Fruit fly (Drosophila melanogaster) whole organism, pupa: ENCODE measurements around the gene CG42238.

Experiments
- CG10348 ChIP-seq: fragments of 200-800 bp; sonication (Bioruptor generic); IDR thresholded peaks from 2 replicates; pipeline ENCODE4 v1.3.6; 2022; ENCODE audit warnings: missing biosample characterization, missing genetic modification characterization
- CG12605 ChIP-seq: fragments of 200-800 bp; sonication (Bioruptor generic); IDR thresholded peaks from 2 replicates; pipeline ENCODE4 v1.3.6; 2022; ENCODE audit warnings: missing biosample characterization, missing genetic modification characterization
- CG13204 ChIP-seq: fragments of 200-800 bp; sonication (Bioruptor generic); optimal IDR thresholded peaks from 2 replicates; lab custom pipeline; 2018; ENCODE audit warnings: missing biosample characterization, mild to moderate bottlenecking, missing genetic modification characterization, moderate library complexity
- CG14655 ChIP-seq: fragments of 200-800 bp; sonication (Bioruptor generic); optimal IDR thresholded peaks from 3 replicates; lab custom pipeline; 2017; ENCODE audit warnings: mild to moderate bottlenecking, missing biosample characterization, missing genetic modification reagents, missing genetic modification characterization
- CG15710 ChIP-seq: fragments of 200-800 bp; sonication (Bioruptor generic); optimal IDR thresholded peaks from 2 replicates; lab custom pipeline; 2018; ENCODE audit warnings: missing biosample characterization, mild to moderate bottlenecking, missing genetic modification characterization, moderate library complexity
- CG17806 ChIP-seq: fragments of 200-800 bp; sonication (Bioruptor generic); optimal IDR thresholded peaks from 2 replicates; lab custom pipeline; 2018; ENCODE audit warnings: missing biosample characterization, mild to moderate bottlenecking, missing genetic modification characterization, moderate library complexity
- CG32121 ChIP-seq: fragments of 200-800 bp; sonication (Bioruptor generic); IDR thresholded peaks from 2 replicates; pipeline ENCODE4 v1.3.6; 2022; ENCODE audit warnings: missing biosample characterization, missing genetic modification characterization
- CG34367 ChIP-seq: fragments of 200-800 bp; sonication (Bioruptor generic); optimal IDR thresholded peaks from 2 replicates; lab custom pipeline; 2018; ENCODE audit warnings: missing biosample characterization, mild to moderate bottlenecking, missing genetic modification characterization
- CG4496 ChIP-seq: fragments of 200-800 bp; sonication (Bioruptor generic); IDR thresholded peaks from 3 replicates; pipeline ENCODE4 v1.3.6; 2022; ENCODE audit warnings: missing biosample characterization, missing genetic modification characterization
- CG8159 ChIP-seq: fragments of 200-800 bp; sonication (Bioruptor generic); optimal IDR thresholded peaks from 3 replicates; lab custom pipeline; 2018; ENCODE audit warnings: missing biosample characterization, mild to moderate bottlenecking, missing genetic modification characterization, moderate library complexity
- CG8301 ChIP-seq: fragments of 200-800 bp; sonication (Bioruptor generic); optimal IDR thresholded peaks from 2 replicates; lab custom pipeline; 2018; ENCODE audit warnings: missing biosample characterization, mild to moderate bottlenecking, missing genetic modification characterization
- CG9948 ChIP-seq: fragments of 200-800 bp; sonication (Bioruptor generic); optimal IDR thresholded peaks from 2 replicates; lab custom pipeline; 2018; ENCODE audit warnings: missing biosample characterization, mild to moderate bottlenecking, missing genetic modification characterization, moderate library complexity
- D1 ChIP-seq: fragments of 200-800 bp; sonication (Bioruptor generic); optimal IDR thresholded peaks from 2 replicates; lab custom pipeline; 2018; ENCODE audit warnings: missing biosample characterization, mild to moderate bottlenecking, missing genetic modification characterization, moderate library complexity
- EcR ChIP-seq: fragments of 200-800 bp; sonication (Bioruptor generic); optimal IDR thresholded peaks from 3 replicates; lab custom pipeline; 2019; ENCODE audit warnings: missing biosample characterization, missing genetic modification characterization, mild to moderate bottlenecking, moderate library complexity, missing genetic modification reagents
- Ets98B ChIP-seq: fragments of 200-800 bp; sonication (Bioruptor generic); IDR thresholded peaks from 2 replicates; pipeline ENCODE4 v1.3.6; 2022; ENCODE audit warnings: missing biosample characterization, missing genetic modification characterization
- Pif1A ChIP-seq: fragments of 200-800 bp; sonication (Bioruptor generic); optimal IDR thresholded peaks from 3 replicates; lab custom pipeline; 2016; ENCODE audit warnings: missing biosample characterization, missing genetic modification characterization
- Pif1B ChIP-seq: fragments of 200-800 bp; sonication (Bioruptor generic); optimal IDR thresholded peaks from 3 replicates; lab custom pipeline; 2016; ENCODE audit warnings: missing biosample characterization, missing genetic modification characterization
- Snoo ChIP-seq: fragments of 200-800 bp; sonication (Bioruptor generic); optimal IDR thresholded peaks from 3 replicates; lab custom pipeline; 2017; ENCODE audit warnings: missing biosample characterization, mild to moderate bottlenecking, missing genetic modification characterization, inconsistent platforms
- fd96Ca ChIP-seq: fragments of 200-800 bp; sonication (Bioruptor generic); IDR thresholded peaks from 3 replicates; pipeline ENCODE4 v1.3.6; 2022; ENCODE audit warnings: missing biosample characterization, missing genetic modification characterization
- gl ChIP-seq: fragments of 200-800 bp; sonication (Bioruptor generic); optimal IDR thresholded peaks from 2 replicates; lab custom pipeline; 2018; ENCODE audit warnings: missing biosample characterization, mild to moderate bottlenecking, missing genetic modification characterization
- rn ChIP-seq: fragments of 200-800 bp; sonication (Bioruptor generic); IDR thresholded peaks from 2 replicates; pipeline ENCODE4 v1.3.6; 2022; ENCODE audit warnings: missing biosample characterization, missing genetic modification characterization

CG42238 gene

DNA sequence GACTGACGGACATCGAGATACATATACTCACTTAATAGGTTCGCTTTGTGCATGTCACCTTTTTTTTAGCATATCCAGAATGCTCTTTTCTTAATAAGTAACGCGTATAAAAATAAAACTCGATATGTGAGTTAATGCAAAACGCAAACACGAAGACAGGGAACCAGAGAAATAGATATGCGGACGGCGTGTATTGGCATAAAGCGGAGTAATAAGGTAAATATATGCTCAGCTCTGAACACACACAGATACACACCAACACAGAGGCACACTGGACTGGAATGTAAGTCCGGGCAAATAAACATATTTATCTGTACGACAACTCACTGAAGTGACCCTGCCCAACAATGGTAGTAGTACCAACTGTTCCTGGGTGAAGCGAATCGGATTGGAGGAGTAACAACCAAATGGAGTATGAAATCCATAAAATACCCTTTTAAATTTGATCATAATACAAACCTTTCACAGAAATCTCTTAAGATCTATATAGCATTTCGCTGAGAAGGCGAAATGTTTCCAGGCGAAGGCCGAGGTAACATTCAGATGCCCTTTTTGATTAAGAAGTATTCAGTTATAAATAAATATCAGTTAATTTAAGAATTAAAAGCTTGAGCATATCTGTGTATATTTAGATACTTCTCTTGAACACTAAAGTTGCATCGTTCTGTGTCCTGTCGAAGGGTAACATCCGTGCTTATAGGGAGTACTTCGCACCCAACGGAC is 116.5 kb downstream of the CG42238 start:
- TF ChIP-seq CG10348 (GFP tag; lab: Robert Waterston, UW) = no peak
- TF ChIP-seq CG17806 = no peak
- peak; percentile 1 for TF ChIP-seq CG34367
- peak; percentile 31 for TF ChIP-seq CG15710 (tag; lab: Kevin White, UChicago)
- peak; percentile 41 for TF ChIP-seq Snoo (tag; lab: Kevin White, UChicago)
- TF ChIP-seq, all 21 proteins: peak for 3

dm6 chr2L:20934678-20935077 is 117.3 kb downstream of the CG42238 start:
- no peak for TF ChIP-seq Snoo (tag; lab: Kevin White, UChicago)
- TF ChIP-seq CG34367 = no peak
- TF ChIP-seq CG9948 (tag; lab: Kevin White, UChicago) = no peak
- no peak for TF ChIP-seq CG8159 (tag; lab: Kevin White, UChicago)

DNA sequence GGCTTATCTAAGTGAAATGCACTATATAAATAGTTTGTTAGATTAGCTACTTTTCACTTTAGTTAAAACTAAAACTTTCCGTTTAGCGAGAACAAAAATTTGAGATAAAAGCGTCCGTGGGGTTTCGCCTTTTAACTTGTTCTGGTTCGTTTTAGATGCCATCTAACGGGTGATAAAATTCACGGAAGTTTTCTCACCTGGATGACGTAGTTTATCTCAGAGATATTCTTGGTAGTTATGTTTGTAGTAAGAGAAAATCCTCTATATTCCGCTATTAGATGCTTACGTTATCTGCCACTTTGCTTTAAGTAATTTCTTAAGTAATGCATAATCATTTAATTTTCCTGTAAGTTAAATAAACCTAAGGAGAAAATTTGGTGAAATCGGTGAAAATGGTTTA is 118.0 kb downstream of the CG42238 start, which contains the start of gene CG9270:
Gene CG9270, minus strand, starts transcription at position 101 of the 400 bp plus-strand sequence.
- TF ChIP-seq gl (tag; lab: Kevin White, UChicago) (no peak), CG34367 (no peak), CG9948 (tag; lab: Kevin White, UChicago) (no peak), D1 (tag; lab: Kevin White, UChicago) (no peak), CG17806 (no peak), CG10348 (GFP tag; lab: Robert Waterston, UW) (no peak), CG8159 (tag; lab: Kevin White, UChicago) (no peak), CG8301 (tag; lab: Kevin White, UChicago) (no peak), Snoo (tag; lab: Kevin White, UChicago) (no peak), CG32121 (GFP tag; lab: Robert Waterston, UW) (no peak), CG14655 (GFP tag; lab: Kevin White, UChicago) (no peak), CG13204 (GFP tag; lab: Kevin White, UChicago) (no peak), rn (no peak), fd96Ca (GFP tag; lab: Robert Waterston, UW) (no peak), CG12605 (GFP tag; lab: Robert Waterston, UW) (no peak), Pif1B (GFP tag; lab: Kevin White, UChicago) (no peak), Ets98B (GFP tag; lab: Robert Waterston, UW) (no peak), Pif1A (GFP tag; lab: Kevin White, UChicago) (no peak), CG4496 (GFP tag; lab: Robert Waterston, UW) (no peak)

DNA sequence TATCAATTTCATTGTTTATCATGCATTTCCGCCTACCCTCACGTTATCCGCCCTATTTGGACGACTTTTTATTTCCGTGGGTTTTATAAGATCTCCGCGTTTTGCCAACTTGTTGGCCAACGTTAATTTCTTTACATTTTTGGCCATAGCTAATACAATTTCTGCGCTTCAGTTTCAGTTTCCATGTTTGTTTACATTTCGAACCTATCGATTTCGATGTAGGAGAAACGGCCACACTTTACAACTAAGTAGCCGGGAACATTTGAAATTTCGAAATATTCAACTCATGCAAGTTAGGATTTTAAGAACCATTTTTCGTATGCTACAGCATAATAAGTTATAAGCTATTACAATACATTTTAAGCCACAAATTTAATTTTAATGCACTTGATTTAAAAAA is 124.3 kb downstream of the CG42238 start, which contains the start of gene Nthl1:
Gene Nthl1, minus strand, starts transcription at position 208 of the 400 bp plus-strand sequence.
- no peak for TF ChIP-seq EcR (GFP tag; lab: Kevin White, UChicago)
- TF ChIP-seq CG13204 (GFP tag; lab: Kevin White, UChicago) = no peak
- no peak for TF ChIP-seq CG34367
- no peak for TF ChIP-seq rn

DNA sequence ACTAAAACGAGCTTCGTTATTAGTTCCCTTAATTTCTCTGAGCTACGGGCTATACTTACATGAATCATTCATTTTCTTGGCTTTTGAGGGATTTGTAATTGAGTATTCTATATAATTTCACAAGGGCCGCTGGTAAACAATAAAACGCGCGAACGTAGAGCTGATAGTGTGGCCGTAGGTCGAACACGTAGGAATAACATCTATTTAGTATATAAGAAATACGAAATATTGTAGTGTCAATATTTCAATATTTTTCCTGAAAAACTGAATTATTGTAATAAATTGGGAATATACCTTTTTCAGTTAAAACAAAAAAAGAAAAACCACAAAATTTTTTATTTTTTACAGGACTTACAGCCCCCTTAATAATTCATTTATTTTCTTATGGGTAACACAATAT is 126.0 kb downstream of the CG42238 start, which contains the start of gene RPA2:
Gene RPA2, minus strand, starts transcription at position 173 of the 400 bp plus-strand sequence.
- TF ChIP-seq CG17806 (no peak), fd96Ca (GFP tag; lab: Robert Waterston, UW) (no peak), CG32121 (GFP tag; lab: Robert Waterston, UW) (no peak), D1 (tag; lab: Kevin White, UChicago) (no peak), CG15710 (tag; lab: Kevin White, UChicago) (no peak), Ets98B (GFP tag; lab: Robert Waterston, UW) (no peak), CG14655 (GFP tag; lab: Kevin White, UChicago) (no peak), CG10348 (GFP tag; lab: Robert Waterston, UW) (no peak), CG4496 (GFP tag; lab: Robert Waterston, UW) (no peak), Pif1B (GFP tag; lab: Kevin White, UChicago) (no peak), CG8159 (tag; lab: Kevin White, UChicago) (no peak), CG8301 (tag; lab: Kevin White, UChicago) (no peak), CG12605 (GFP tag; lab: Robert Waterston, UW) (no peak)

DNA sequence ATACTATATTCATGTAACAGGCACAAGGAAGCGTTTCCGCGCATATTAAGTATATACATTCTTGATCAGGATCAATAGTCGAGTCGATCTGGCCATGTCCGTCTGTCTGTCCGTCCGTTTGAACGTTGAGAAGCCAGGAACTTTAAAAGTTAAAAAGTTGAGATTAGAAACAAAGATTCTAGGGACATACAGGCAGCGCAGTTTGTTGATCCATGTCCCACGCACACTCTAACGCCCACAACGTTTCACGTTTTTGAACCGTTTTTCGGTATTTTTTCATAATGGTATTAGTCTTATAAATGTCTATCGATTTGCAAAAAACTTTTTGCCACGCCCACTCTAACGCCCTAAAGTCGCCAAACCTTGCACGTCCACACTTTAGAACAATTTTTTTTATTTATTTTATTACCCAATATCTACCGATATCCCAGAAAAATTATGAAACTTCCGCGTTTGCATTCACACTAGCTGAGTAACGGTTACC is 128.8 kb downstream of the CG42238 start:
- TF ChIP-seq gl (tag; lab: Kevin White, UChicago) (no peak), CG14655 (GFP tag; lab: Kevin White, UChicago) (no peak), EcR (GFP tag; lab: Kevin White, UChicago) (no peak), CG8301 (tag; lab: Kevin White, UChicago) (no peak), D1 (tag; lab: Kevin White, UChicago) (no peak), Snoo (tag; lab: Kevin White, UChicago) (no peak), CG10348 (GFP tag; lab: Robert Waterston, UW) (no peak), Pif1A (GFP tag; lab: Kevin White, UChicago) (no peak), CG34367 (no peak)
